Fruit fly (Drosophila melanogaster): ENCODE measurements around the gene CG43394.

The CG43394 gene

dm6 chr2L:8196757-8197530 is 51.4 kb downstream of the CG43394 start, which contains the start of the genes CG8475 and CG8460 (continued):
- no peak for TF ChIP-seq Dek (tag; optimal IDR thresholded peaks at IDR 0.05)
- TF ChIP-seq bab2 (GFP tag; optimal IDR thresholded peaks at IDR 0.05): no peak
- TF ChIP-seq CG10267 (tag; optimal IDR thresholded peaks at IDR 0.05): peak; percentile 48
- TF ChIP-seq nmo (GFP tag; optimal IDR thresholded peaks at IDR 0.05): no peak
- TF ChIP-seq slou (GFP tag; optimal IDR thresholded peaks at IDR 0.05): no peak
- TF ChIP-seq CG12942 (GFP tag; optimal IDR thresholded peaks at IDR 0.05): no peak
- no peak for TF ChIP-seq CG8290 (GFP tag; optimal IDR thresholded peaks at IDR 0.05)
- no peak for TF ChIP-seq CG8290 (tag; optimal IDR thresholded peaks at IDR 0.05)
- TF ChIP-seq CG2199 (GFP tag; IDR thresholded peaks at IDR 0.05): no peak
- TF ChIP-seq Awh (GFP tag; IDR thresholded peaks at IDR 0.05): no peak
- TF ChIP-seq ERR (GFP tag; optimal IDR thresholded peaks at IDR 0.05): peak; percentile 83
- TF ChIP-seq CG4328 (GFP tag; optimal IDR thresholded peaks at IDR 0.05): no peak
- peak; percentile 45; the same call in 1 of the 4 replicates for TF ChIP-seq Dll (GFP tag; IDR thresholded peaks at IDR 0.05; ENCODE audit: partially characterized antibody)
- no peak for TF ChIP-seq salm (tag; optimal IDR thresholded peaks at IDR 0.05)
- peak; percentile 47; the same call in 2 of the 3 replicates for TF ChIP-seq HLH4C (GFP tag; IDR thresholded peaks at IDR 0.05; ENCODE audit: partially characterized antibody)
- TF ChIP-seq HHEX (GFP tag; optimal IDR thresholded peaks at IDR 0.05): no peak
- TF ChIP-seq Neu2 (GFP tag; optimal IDR thresholded peaks at IDR 0.05; ENCODE audit: borderline replicate concordance): no peak
- TF ChIP-seq fd3F (GFP tag; optimal IDR thresholded peaks at IDR 0.05): no peak
- no peak for TF ChIP-seq CG14014 (GFP tag; IDR thresholded peaks at IDR 0.05)
- TF ChIP-seq CG17186 (GFP tag; optimal IDR thresholded peaks at IDR 0.05): no peak
- no peak for TF ChIP-seq CG6765 (GFP tag; optimal IDR thresholded peaks at IDR 0.05)
- no peak for TF ChIP-seq NFAT (GFP tag; IDR thresholded peaks at IDR 0.05)
- TF ChIP-seq E2f2 (GFP tag; IDR thresholded peaks at IDR 0.05): peak; percentile 94
- no peak for TF ChIP-seq wdn (GFP tag; IDR thresholded peaks at IDR 0.05)
- no peak for TF ChIP-seq gce (GFP tag; IDR thresholded peaks at IDR 0.05)
- no peak for TF ChIP-seq CG5245 (GFP tag; optimal IDR thresholded peaks at IDR 0.05)
- TF ChIP-seq aop (GFP tag; IDR thresholded peaks at IDR 0.05): no peak
- no peak for TF ChIP-seq Usf (GFP tag; optimal IDR thresholded peaks at IDR 0.05)
- peak; percentile 54 for TF ChIP-seq gfzf (GFP tag; optimal IDR thresholded peaks at IDR 0.05)

- TF ChIP-seq E2f1 (GFP tag; IDR thresholded peaks at IDR 0.05) (no peak), Drgx (GFP tag; IDR thresholded peaks at IDR 0.05) (no peak), ham (GFP tag; IDR thresholded peaks at IDR 0.05) (no peak), ato (GFP tag; IDR thresholded peaks at IDR 0.05; ENCODE audit: partially characterized antibody) (peak; percentile 85), Lhr (GFP tag; optimal IDR thresholded peaks at IDR 0.05) (no peak), slou (GFP tag; optimal IDR thresholded peaks at IDR 0.05) (no peak), MESR4 (GFP tag; optimal IDR thresholded peaks at IDR 0.05) (peak; percentile 47), CG12659 (GFP tag; optimal IDR thresholded peaks at IDR 0.05) (peak; percentile 48), CG12236 (GFP tag; optimal IDR thresholded peaks at IDR 0.05) (no peak), zen2 (GFP tag; IDR thresholded peaks at IDR 0.05; ENCODE audit: partially characterized antibody) (peak; percentile 88), CG12744 (GFP tag; optimal IDR thresholded peaks at IDR 0.05) (no peak), CG6765 (GFP tag; optimal IDR thresholded peaks at IDR 0.05) (no peak), CG2116 (GFP tag; optimal IDR thresholded peaks at IDR 0.05) (peak; percentile 56), HHEX (GFP tag; optimal IDR thresholded peaks at IDR 0.05) (no peak), CG7372 (GFP tag; IDR thresholded peaks at IDR 0.05) (no peak), HmgD (GFP tag; optimal IDR thresholded peaks at IDR 0.05) (no peak), CG18476 (GFP tag; optimal IDR thresholded peaks at IDR 0.05) (no peak), CG8359 (GFP tag; optimal IDR thresholded peaks at IDR 0.05; ENCODE audit: borderline replicate concordance) (no peak), CG7556 (GFP tag; optimal IDR thresholded peaks at IDR 0.05) (no peak), Rx (GFP tag; IDR thresholded peaks at IDR 0.05) (no peak), CG8388 (GFP tag; optimal IDR thresholded peaks at IDR 0.05) (no peak), CG1647 (GFP tag; optimal IDR thresholded peaks at IDR 0.05) (no peak), CG10321 (GFP tag; IDR thresholded peaks at IDR 0.05) (no peak), CG13296 (GFP tag; optimal IDR thresholded peaks at IDR 0.05) (no peak), Dip3 (GFP tag; optimal IDR thresholded peaks at IDR 0.05) (no peak)
Measured at dm6 chr2L:8198757-8199156, 53.2 kb downstream of the CG43394 start, which contains the start of gene PGAP5. TSS of gene PGAP5 (plus strand) at chr2L:8198882.

All from whole organism, embryonic.